Fruit fly (Drosophila melanogaster): Measurements from ENCODE around the gene Atac1.
A peak's percentile ranks its signal among the peaks of the same experiment; 100 is the strongest.

Gene Atac1

dm6 chr2L:6948540-6948942 lies 11.6 kb downstream of the Atac1 start, which contains the start of gene ihog (continued):
- TF ChIP-seq cg (GFP tag; optimal IDR thresholded peaks at IDR 0.05) (peak; percentile 79), B-H2 (GFP tag; optimal IDR thresholded peaks at IDR 0.05) (peak; percentile 22), CG8290 (GFP tag; optimal IDR thresholded peaks at IDR 0.05) (no peak), CG8290 (tag; optimal IDR thresholded peaks at IDR 0.05) (no peak), BEAF-32 (GFP tag; optimal IDR thresholded peaks at IDR 0.05) (peak; percentile 48), ham (GFP tag; IDR thresholded peaks at IDR 0.05) (no peak), CG2202 (tag; optimal IDR thresholded peaks at IDR 0.05) (no peak), CG1603 (tag; optimal IDR thresholded peaks at IDR 0.05) (peak; percentile 47), CG31441 (GFP tag; IDR thresholded peaks at IDR 0.05) (peak; percentile 41; the same call in 1 of the 2 replicates), Hmr (GFP tag; optimal IDR thresholded peaks at IDR 0.05) (no peak), knrl (GFP tag; IDR thresholded peaks at IDR 0.05; ENCODE audit: partially characterized antibody) (peak; percentile 66; the same call in 2 of the 3 replicates), CG7745 (tag; optimal IDR thresholded peaks at IDR 0.05) (no peak), CG17385 (GFP tag; optimal IDR thresholded peaks at IDR 0.05) (peak; percentile 6), CG2712 (tag; optimal IDR thresholded peaks at IDR 0.05) (peak; percentile 37), CG15269 (tag; optimal IDR thresholded peaks at IDR 0.05) (no peak), CG4617 (GFP tag; optimal IDR thresholded peaks at IDR 0.05; ENCODE audit: borderline replicate concordance) (peak; percentile 71), CG6854 (GFP tag; optimal IDR thresholded peaks at IDR 0.05) (peak; percentile 7), E2f2 (GFP tag; IDR thresholded peaks at IDR 0.05) (peak; percentile 36; the same call in 1 of the 2 replicates), bab2 (GFP tag; optimal IDR thresholded peaks at IDR 0.05) (no peak), D (optimal IDR thresholded peaks at IDR 0.05) (peak; percentile 40), D (GFP tag; optimal IDR thresholded peaks at IDR 0.05) (no peak), vvl (GFP tag; IDR thresholded peaks at IDR 0.05) (peak; percentile 52), CG15011 (GFP tag; optimal IDR thresholded peaks at IDR 0.05) (no peak), cas (GFP tag; IDR thresholded peaks at IDR 0.05) (no peak), HLH54F (GFP tag; optimal IDR thresholded peaks at IDR 0.05) (no peak), ro (GFP tag; IDR thresholded peaks at IDR 0.05) (no peak), CG1602 (GFP tag; optimal IDR thresholded peaks at IDR 0.05) (no peak), dimm (GFP tag; IDR thresholded peaks at IDR 0.05) (no peak), insv (GFP tag; optimal IDR thresholded peaks at IDR 0.05) (no peak), CG34224 (GFP tag; IDR thresholded peaks at IDR 0.05; ENCODE audit: partially characterized antibody) (peak; percentile 52; the same call in 2 of the 3 replicates), hbn (GFP tag; IDR thresholded peaks at IDR 0.05; ENCODE audit: partially characterized antibody) (0 out of 2 replicates have a peak, but pooled peaks have one; percentile 23), tna (GFP tag; IDR thresholded peaks at IDR 0.05; ENCODE audit: partially characterized antibody) (peak; percentile 39; the same call in 1 of the 2 replicates), CG4328 (GFP tag; optimal IDR thresholded peaks at IDR 0.05) (no peak), CG13424 (tag; optimal IDR thresholded peaks at IDR 0.05) (no peak), amos (GFP tag; IDR thresholded peaks at IDR 0.05; ENCODE audit: partially characterized antibody) (peak; percentile 72), CG34422 (GFP tag; IDR thresholded peaks at IDR 0.05) (peak; percentile 35; the same call in 1 of the 3 replicates), Lhr (GFP tag; optimal IDR thresholded peaks at IDR 0.05) (no peak), Bdp1 (GFP tag; optimal IDR thresholded peaks at IDR 0.05) (no peak), caup (GFP tag; optimal IDR thresholded peaks at IDR 0.05; ENCODE audit: severe bottlenecking) (no peak), CG3407 (GFP tag; optimal IDR thresholded peaks at IDR 0.05) (no peak), CG31365 (tag; optimal IDR thresholded peaks at IDR 0.05) (no peak), CG17829 (tag; optimal IDR thresholded peaks at IDR 0.05) (peak; percentile 12), CG10979 (tag; optimal IDR thresholded peaks at IDR 0.05) (peak; percentile 14), CG11093 (GFP tag; IDR thresholded peaks at IDR 0.05) (no peak), CG12659 (GFP tag; optimal IDR thresholded peaks at IDR 0.05) (peak; percentile 31), Stat92E (GFP tag; optimal IDR thresholded peaks at IDR 0.05) (no peak), Hsf (GFP tag; optimal IDR thresholded peaks at IDR 0.05) (no peak), Atf6 (GFP tag; IDR thresholded peaks at IDR 0.05) (no peak), CG6254 (GFP tag; optimal IDR thresholded peaks at IDR 0.05) (peak; percentile 4), unc-4 (GFP tag; IDR thresholded peaks at IDR 0.05; ENCODE audit: partially characterized antibody) (peak; percentile 47; the same call in 1 of the 2 replicates)
